Worm (Caenorhabditis elegans): ENCODE results near the gene Y113G7A.14.

Gene Y113G7A.14

DNA sequence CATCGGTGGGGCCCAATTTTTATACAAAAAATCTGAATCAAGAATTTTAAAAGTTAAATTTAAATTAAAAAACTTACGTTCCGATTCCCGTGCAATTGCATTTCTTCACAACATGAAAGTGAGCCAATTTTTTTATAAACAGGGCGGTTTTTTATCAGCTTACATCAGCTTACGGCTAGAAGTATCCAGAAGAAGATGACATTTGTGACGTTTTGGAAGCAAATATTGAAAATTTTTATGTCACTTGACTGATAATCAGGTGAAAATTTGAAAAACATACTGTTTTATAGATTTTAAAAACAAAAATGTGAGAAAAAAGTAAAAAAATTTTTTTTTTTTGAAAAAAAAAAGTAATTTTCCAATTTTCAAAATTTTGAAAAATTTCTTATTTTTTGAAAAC, 3.0 kb downstream of the Y113G7A.14 start, which contains the start of gene Y113G7A.22 (continued):
- TF ChIP-seq let-607 (tag; optimal IDR thresholded peaks at IDR 0.05), result no peak

DNA sequence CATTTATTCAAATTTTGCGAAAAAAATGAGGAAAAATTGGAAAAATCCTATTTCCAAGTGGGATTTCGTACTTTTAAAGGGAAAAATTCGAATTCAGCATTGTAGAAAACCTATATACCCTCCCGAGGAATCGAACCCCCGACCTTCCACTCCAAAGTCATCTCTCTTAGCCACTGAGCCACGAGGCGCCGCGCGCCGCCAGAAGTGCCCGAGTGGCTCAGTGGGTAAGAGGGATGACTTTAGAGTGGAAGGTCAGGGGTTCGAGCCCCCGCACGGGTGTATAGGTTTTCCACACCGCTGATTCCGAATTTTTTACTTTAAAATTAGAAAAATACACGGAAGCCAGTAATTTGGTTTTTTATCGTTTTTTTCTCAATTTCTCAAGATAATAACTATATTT, 3.5 kb downstream of the Y113G7A.14 start:
- TF ChIP-seq T26A5.8 (tag; optimal IDR thresholded peaks at IDR 0.05), result no peak
- TF ChIP-seq athp-1 (tag; optimal IDR thresholded peaks at IDR 0.05), result no peak
- no peak for TF ChIP-seq ceh-100 (GFP tag; IDR thresholded peaks at IDR 0.05)
- TF ChIP-seq madf-6 (GFP tag; IDR thresholded peaks at IDR 0.05), result no peak
- peak; percentile 60; the same call in 1 of the 2 replicates for TF ChIP-seq zfh-2 (GFP tag; conservative IDR thresholded peaks at IDR 0.05)
- TF ChIP-seq chd-7 (tag; optimal IDR thresholded peaks at IDR 0.05), result no peak
- TF ChIP-seq snpc-4 (GFP tag; optimal IDR thresholded peaks at IDR 0.05), result no peak
- no peak for TF ChIP-seq snpc-4 (tag; optimal IDR thresholded peaks at IDR 0.05)
- no peak for TF ChIP-seq F55B11.4 (tag; optimal IDR thresholded peaks at IDR 0.05; ENCODE audit: borderline replicate concordance, insufficient read depth)
- TF ChIP-seq ztf-18 (tag; optimal IDR thresholded peaks at IDR 0.05), result no peak
- TF ChIP-seq egrh-3 (GFP tag; IDR thresholded peaks at IDR 0.05), result peak; percentile 35; the same call in 1 of the 2 replicates
- TF ChIP-seq zim-3 (tag; optimal IDR thresholded peaks at IDR 0.05), result no peak
- no peak for TF ChIP-seq madf-10 (tag; optimal IDR thresholded peaks at IDR 0.05)
- no peak for TF ChIP-seq xnd-1 (tag; optimal IDR thresholded peaks at IDR 0.05)

DNA sequence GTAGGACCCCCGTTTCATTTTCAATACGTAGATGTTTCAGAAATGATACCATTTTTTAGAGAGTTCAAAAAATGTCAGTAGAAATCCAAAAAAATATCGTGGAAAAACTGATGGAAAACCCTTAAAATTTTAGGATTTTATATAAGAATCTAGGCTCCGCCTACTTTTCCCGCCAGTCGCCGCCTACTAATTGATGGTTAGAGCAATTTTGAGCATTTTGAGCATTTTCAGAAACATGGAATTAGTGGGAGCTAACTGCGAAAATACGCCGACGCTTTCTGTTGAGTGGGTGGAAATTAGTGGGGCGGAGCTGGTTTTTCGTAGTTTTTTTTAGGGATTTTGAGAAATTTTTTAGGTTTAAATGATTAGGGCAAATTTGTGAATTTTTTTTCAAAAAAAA, 5.1 kb downstream of the Y113G7A.14 start, which contains the start of gene ssu-1:
Gene ssu-1, minus strand, starts transcription at position 101 of the 400 bp plus-strand sequence.
- TF ChIP-seq nhr-179 (tag; optimal IDR thresholded peaks at IDR 0.05), result no peak

DNA sequence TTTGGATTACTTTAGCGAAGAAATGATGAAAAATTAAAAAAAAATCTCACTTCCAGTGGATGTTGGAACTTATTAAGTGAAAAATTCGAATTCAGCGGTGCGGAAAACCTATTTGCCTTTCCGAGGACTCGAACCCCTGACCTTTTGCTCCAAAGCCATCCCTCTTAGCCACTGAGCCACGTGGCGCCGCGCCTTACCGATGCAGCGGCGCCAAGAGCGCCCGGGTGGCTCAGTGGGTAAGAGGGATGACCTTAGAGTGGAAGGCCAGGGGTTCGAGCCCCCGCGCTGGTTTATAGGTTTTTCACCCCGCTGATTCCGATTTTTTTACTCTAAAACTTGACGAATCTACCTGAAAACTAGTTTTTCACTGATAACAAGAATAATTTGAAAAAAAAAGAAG, 10.7 kb downstream of the Y113G7A.14 start:
- no peak for TF ChIP-seq B0261.1 (tag; optimal IDR thresholded peaks at IDR 0.05)
- TF ChIP-seq zim-3 (tag; optimal IDR thresholded peaks at IDR 0.05), result no peak
- no peak for TF ChIP-seq nfya-1 (tag; optimal IDR thresholded peaks at IDR 0.05; ENCODE audit: borderline replicate concordance, insufficient read depth)
- peak; percentile 68; the same call in 1 of the 2 replicates for TF ChIP-seq egrh-3 (GFP tag; IDR thresholded peaks at IDR 0.05)
- TF ChIP-seq rec-8 (tag; optimal IDR thresholded peaks at IDR 0.05), result no peak
- no peak for TF ChIP-seq attf-5 (GFP tag; optimal IDR thresholded peaks at IDR 0.05)
- no peak for TF ChIP-seq ztf-6 (GFP tag; IDR thresholded peaks at IDR 0.05)
- no peak for TF ChIP-seq dpff-1 (tag; optimal IDR thresholded peaks at IDR 0.05)
- no peak for TF ChIP-seq aptf-3 (GFP tag; IDR thresholded peaks at IDR 0.05)
- TF ChIP-seq snpc-1.3 (tag; optimal IDR thresholded peaks at IDR 0.05; ENCODE audit: insufficient read depth), result no peak
- TF ChIP-seq him-1 (tag; optimal IDR thresholded peaks at IDR 0.05), result no peak
- no peak for TF ChIP-seq hrde-1 (tag; optimal IDR thresholded peaks at IDR 0.05; ENCODE audit: borderline replicate concordance)
- 0 out of 2 replicates have a peak, but pooled peaks have one; percentile 31 for TF ChIP-seq nhr-120 (GFP tag; IDR thresholded peaks at IDR 0.05)
- peak; percentile 88 for TF ChIP-seq zfh-2 (GFP tag; conservative IDR thresholded peaks at IDR 0.05)
- no peak for TF ChIP-seq tbp1 (GFP tag; optimal IDR thresholded peaks at IDR 0.05)
- no peak for TF ChIP-seq F55B11.4 (tag; optimal IDR thresholded peaks at IDR 0.05; ENCODE audit: borderline replicate concordance, insufficient read depth)
- TF ChIP-seq lsl-1 (GFP tag; optimal IDR thresholded peaks at IDR 0.05), result no peak
- no peak for TF ChIP-seq hlh-26 (GFP tag; conservative IDR thresholded peaks at IDR 0.05)
- no peak for TF ChIP-seq lsy-27 (tag; optimal IDR thresholded peaks at IDR 0.05; ENCODE audit: borderline replicate concordance, insufficient read depth)

DNA sequence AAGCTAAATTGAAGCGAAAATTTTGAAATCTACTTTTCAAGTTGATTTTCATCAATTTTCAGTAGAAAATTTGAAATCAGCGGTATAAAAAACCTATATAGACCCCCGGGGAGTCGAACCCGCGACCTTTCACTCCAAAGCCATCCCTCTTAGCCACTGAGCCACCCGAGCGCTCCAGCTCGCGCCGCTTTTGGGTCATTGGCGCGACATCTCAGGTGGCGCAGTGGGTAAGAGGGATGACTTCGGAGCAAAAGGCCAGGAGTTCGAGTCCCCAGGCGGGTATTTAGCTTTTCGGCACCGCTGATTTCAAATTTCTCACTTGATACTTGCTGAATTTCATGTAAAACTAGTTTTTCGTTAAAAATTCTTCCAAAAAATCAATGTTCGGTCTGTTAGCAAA, 11.6 kb downstream of the Y113G7A.14 start:
- TF ChIP-seq snpc-4 (GFP tag; optimal IDR thresholded peaks at IDR 0.05), result no peak
- no peak for TF ChIP-seq snpc-4 (tag; optimal IDR thresholded peaks at IDR 0.05)
- no peak for TF ChIP-seq hrde-1 (tag; optimal IDR thresholded peaks at IDR 0.05; ENCODE audit: borderline replicate concordance)
- no peak for TF ChIP-seq ztf-18 (tag; optimal IDR thresholded peaks at IDR 0.05)
- no peak for TF ChIP-seq cebp-1 (GFP tag; IDR thresholded peaks at IDR 0.05)
- TF ChIP-seq cebp-1 (tag; optimal IDR thresholded peaks at IDR 0.05), result no peak
- 0 out of 2 replicates have a peak, but pooled peaks have one; percentile 12 for TF ChIP-seq D2030.7 (GFP tag; IDR thresholded peaks at IDR 0.05)
- no peak for TF ChIP-seq ztf-22 (GFP tag; optimal IDR thresholded peaks at IDR 0.05)
- TF ChIP-seq K12H6.12 (tag; optimal IDR thresholded peaks at IDR 0.05), result no peak
- TF ChIP-seq ceh-27 (GFP tag; optimal IDR thresholded peaks at IDR 0.05), result no peak
- peak; percentile 68; the same call in 1 of the 2 replicates for TF ChIP-seq egrh-3 (GFP tag; IDR thresholded peaks at IDR 0.05)
- no peak for TF ChIP-seq dpl-1 (GFP tag; optimal IDR thresholded peaks at IDR 0.05)
- TF ChIP-seq tbp1 (GFP tag; optimal IDR thresholded peaks at IDR 0.05), result peak; percentile 39
- TF ChIP-seq bed-1 (GFP tag; IDR thresholded peaks at IDR 0.05), result no peak
- no peak for TF ChIP-seq tlf-1 (GFP tag; optimal IDR thresholded peaks at IDR 0.05)
- TF ChIP-seq nhr-120 (GFP tag; IDR thresholded peaks at IDR 0.05), result no peak
- no peak for TF ChIP-seq him-1 (tag; optimal IDR thresholded peaks at IDR 0.05)
